Worm (Caenorhabditis elegans) whole organism, young adult: ENCODE data around the gene C34F6.10.

Experiments
- B0035.1 ChIP-seq: sonication (generic microtip); optimal IDR thresholded peaks from 2 replicates; lab custom pipeline; 2016; ENCODE audit warnings: missing genetic modification characterization, mild to moderate bottlenecking, missing compliant biosample characterization, missing genotype, missing genetic modification reagents
- ama-1 ChIP-seq, 3 experiments: fragments of 150-350 bp in 1 of 3; sonication (generic microtip) in 2 of 3; optimal IDR thresholded peaks; 2 replicates each; lab custom pipeline; 2014 to 2018; ENCODE audit warnings: missing biosample characterization in 2 of 3, missing genetic modification characterization in 2 of 3, missing genetic modification reagents in 2 of 3
- ccch-3 ChIP-seq: fragments of 200-800 bp; sonication (Bioruptor generic); optimal IDR thresholded peaks from 2 replicates; lab custom pipeline; 2018; ENCODE audit warnings: mild to moderate bottlenecking, missing genetic modification characterization, missing compliant biosample characterization
- ceh-40 ChIP-seq: fragments of 200-800 bp; sonication (Bioruptor generic); IDR thresholded peaks from 2 replicates; pipeline ENCODE4 v1.3.6; 2022; ENCODE audit warnings: missing genetic modification characterization, missing compliant biosample characterization
- madf-6 ChIP-seq: fragments of 200-800 bp; sonication (Bioruptor generic); IDR thresholded peaks from 2 replicates; pipeline ENCODE4 v1.3.6; 2022; ENCODE audit warnings: missing genetic modification reagents, missing genetic modification characterization, missing compliant biosample characterization
- nfya-1 ChIP-seq: sonication (generic microtip); optimal IDR thresholded peaks from 2 replicates; lab custom pipeline; 2017; ENCODE audit warnings: antibody characterized with exemption, missing compliant biosample characterization, missing genetic modification characterization, borderline replicate concordance; ENCODE audit not compliant: insufficient read depth
- unc-62 ChIP-seq: fragments of 150-350 bp; optimal IDR thresholded peaks from 2 replicates; lab custom pipeline; 2014; ENCODE audit warnings: missing biosample characterization, missing genetic modification reagents, missing genetic modification characterization
- ztf-28 ChIP-seq: fragments of 200-800 bp; sonication (Bioruptor generic); IDR thresholded peaks from 2 replicates; pipeline ENCODE4 v1.3.6; 2022; ENCODE audit warnings: missing genetic modification reagents, missing genetic modification characterization, missing compliant biosample characterization

ce11 chrX:11210417-11210816 is 30.0 kb downstream of the C34F6.10 start:
- no peak for TF ChIP-seq unc-62 (GFP tag; lab: Kevin White, UChicago)
- no peak for TF ChIP-seq B0035.1
- TF ChIP-seq ztf-28 (GFP tag; lab: Robert Waterston, UW) = no peak
- TF ChIP-seq ccch-3 = no peak
- TF ChIP-seq ceh-40 (GFP tag; lab: Robert Waterston, UW) = no peak
- TF ChIP-seq nfya-1 (tag; lab: Kevin White, UChicago) = no peak
- TF ChIP-seq ama-1 (optimal IDR thresholded peaks at IDR 0.05; lab: Kevin White, UChicago) = no peak
- TF ChIP-seq ama-1 (GFP tag; optimal IDR thresholded peaks at IDR 0.05; lab: Kevin White, UChicago) = no peak
- TF ChIP-seq madf-6 = no peak
